Fruit fly (Drosophila melanogaster) whole organism, embryonic: ENCODE measurements around the gene CG12522.
A peak's percentile ranks its signal among the peaks of the same experiment; 100 is the strongest.

Source experiments
- Atf6 ChIP-seq: fragments of 200-800 bp; sonication (Bioruptor generic); IDR thresholded peaks from 2 replicates; pipeline ENCODE4 v1.3.6; 2022; ENCODE audit warnings: missing biosample characterization, missing genetic modification characterization
- Bteb2 ChIP-seq: fragments of 200-800 bp; sonication (Bioruptor generic); optimal IDR thresholded peaks from 2 replicates; lab custom pipeline; 2016; ENCODE audit warnings: missing biosample characterization, missing genetic modification characterization
- CG11504 ChIP-seq: fragments of 200-800 bp; sonication (Bioruptor generic); optimal IDR thresholded peaks from 3 replicates; lab custom pipeline; 2019; ENCODE audit warnings: missing biosample characterization, mild to moderate bottlenecking, missing genetic modification characterization, moderate library complexity
- CG13624 ChIP-seq: fragments of 200-800 bp; sonication (Bioruptor generic); optimal IDR thresholded peaks from 2 replicates; lab custom pipeline; 2016; ENCODE audit warnings: missing biosample characterization, missing genetic modification characterization
- CG14050 ChIP-seq: fragments of 200-800 bp; sonication (Bioruptor generic); IDR thresholded peaks from 3 replicates; pipeline ENCODE4 v1.3.6; 2022; ENCODE audit warnings: missing biosample characterization, missing genetic modification characterization
- CG15269 ChIP-seq: fragments of 200-800 bp; sonication (Bioruptor generic); optimal IDR thresholded peaks from 2 replicates; lab custom pipeline; 2018; ENCODE audit warnings: missing biosample characterization, mild to moderate bottlenecking, missing genetic modification characterization, moderate library complexity
- CG18599 ChIP-seq: fragments of 200-800 bp; sonication (Bioruptor generic); optimal IDR thresholded peaks from 3 replicates; lab custom pipeline; 2017; ENCODE audit warnings: missing biosample characterization, missing genetic modification characterization, mild to moderate bottlenecking, moderate library complexity, missing genetic modification reagents
- CG2116 ChIP-seq: fragments of 200-800 bp; sonication (Bioruptor generic); optimal IDR thresholded peaks from 3 replicates; lab custom pipeline; 2018; ENCODE audit warnings: missing biosample characterization, mild to moderate bottlenecking, missing genetic modification characterization
- CG3065 ChIP-seq: fragments of 200-800 bp; sonication (Bioruptor generic); optimal IDR thresholded peaks from 2 replicates; lab custom pipeline; 2016; ENCODE audit warnings: missing biosample characterization, missing genetic modification characterization
- CG32772 ChIP-seq: fragments of 200-800 bp; sonication (Bioruptor generic); IDR thresholded peaks from 2 replicates; pipeline ENCODE4 v1.3.6; 2022; ENCODE audit warnings: missing biosample characterization, missing genetic modification characterization
- CG3281 ChIP-seq: fragments of 200-800 bp; sonication (Bioruptor generic); optimal IDR thresholded peaks from 3 replicates; lab custom pipeline; 2017; ENCODE audit warnings: missing biosample characterization, mild to moderate bottlenecking, missing genetic modification characterization
- CG4328 ChIP-seq: fragments of 200-800 bp; sonication (Bioruptor generic); optimal IDR thresholded peaks from 3 replicates; lab custom pipeline; 2017; ENCODE audit warnings: missing biosample characterization, missing genetic modification reagents, missing genetic modification characterization
- CG4424 ChIP-seq: fragments of 200-800 bp; sonication (Bioruptor generic); optimal IDR thresholded peaks from 3 replicates; lab custom pipeline; 2016; ENCODE audit warnings: missing biosample characterization, missing genetic modification characterization
- CG6689 ChIP-seq: fragments of 200-800 bp; sonication (Bioruptor generic); IDR thresholded peaks from 2 replicates; pipeline ENCODE4 v1.3.6; 2022; ENCODE audit warnings: missing biosample characterization, missing genetic modification characterization
- CG7839 ChIP-seq: fragments of 200-800 bp; sonication (Bioruptor generic); optimal IDR thresholded peaks from 3 replicates; lab custom pipeline; 2018; ENCODE audit warnings: missing biosample characterization, mild to moderate bottlenecking, missing genetic modification characterization, moderate library complexity
- CG8478 ChIP-seq: fragments of >200 bp; optimal IDR thresholded peaks from 2 replicates; lab custom pipeline; 2018
- CG9727 ChIP-seq: fragments of 200-800 bp; sonication (Bioruptor generic); optimal IDR thresholded peaks from 3 replicates; lab custom pipeline; 2017; ENCODE audit warnings: missing biosample characterization, mild to moderate bottlenecking, missing genetic modification characterization
- CG9876 ChIP-seq: fragments of 200-800 bp; sonication (Bioruptor generic); optimal IDR thresholded peaks from 2 replicates; lab custom pipeline; 2016; ENCODE audit warnings: missing biosample characterization, missing genetic modification characterization
- Fer3 ChIP-seq: fragments of 200-800 bp; sonication (Bioruptor generic); optimal IDR thresholded peaks from 2 replicates; lab custom pipeline; 2018; ENCODE audit warnings: missing biosample characterization, mild to moderate bottlenecking, missing genetic modification characterization, moderate library complexity
- HLHmδ ChIP-seq: fragments of 200-800 bp; sonication (Bioruptor generic); optimal IDR thresholded peaks from 2 replicates; lab custom pipeline; 2018; ENCODE audit warnings: missing biosample characterization, mild to moderate bottlenecking, missing genetic modification characterization, moderate library complexity
- Hand ChIP-seq: fragments of 200-800 bp; sonication (Bioruptor generic); optimal IDR thresholded peaks from 2 replicates; lab custom pipeline; 2017; ENCODE audit warnings: mild to moderate bottlenecking, missing biosample characterization, missing genetic modification reagents, missing genetic modification characterization
- Hr78 ChIP-seq, 2 experiments: fragments of 200-800 bp in 1 of 2; fragments of >200 bp in 1 of 2; sonication (Bioruptor generic) in 1 of 2; optimal IDR thresholded peaks; 2 replicates each; lab custom pipeline; 2017 to 2019; ENCODE audit warnings: missing biosample characterization in 2 of 2, missing genetic modification characterization in 2 of 2, mild to moderate bottlenecking in 1 of 2, moderate library complexity in 1 of 2
- Sin3A ChIP-seq: fragments of >200 bp; optimal IDR thresholded peaks from 2 replicates; lab custom pipeline; 2018
- Six4 ChIP-seq: fragments of 200-800 bp; sonication (Bioruptor generic); optimal IDR thresholded peaks from 2 replicates; lab custom pipeline; 2016; ENCODE audit warnings: missing biosample characterization, missing genetic modification characterization
- Sry-β ChIP-seq: fragments of 200-800 bp; sonication (Bioruptor generic); optimal IDR thresholded peaks from 2 replicates; lab custom pipeline; 2018; ENCODE audit warnings: missing biosample characterization, mild to moderate bottlenecking, missing genetic modification characterization, moderate library complexity
- ab ChIP-seq: fragments of 200-800 bp; sonication (Bioruptor generic); optimal IDR thresholded peaks from 2 replicates; lab custom pipeline; 2016; ENCODE audit warnings: missing biosample characterization, missing genetic modification characterization
- aop ChIP-seq: fragments of 200-800 bp; sonication (Bioruptor generic); IDR thresholded peaks from 2 replicates; pipeline ENCODE4 v1.3.6; 2022; ENCODE audit warnings: missing biosample characterization, missing genetic modification characterization
- cg ChIP-seq: fragments of 200-800 bp; sonication (Bioruptor generic); optimal IDR thresholded peaks from 3 replicates; lab custom pipeline; 2019; ENCODE audit warnings: missing biosample characterization, mild to moderate bottlenecking, missing genetic modification characterization, moderate library complexity
- chn ChIP-seq: fragments of 200-800 bp; sonication (Bioruptor generic); optimal IDR thresholded peaks from 2 replicates; lab custom pipeline; 2016; ENCODE audit warnings: missing biosample characterization, missing genetic modification characterization
- ci ChIP-seq: fragments of 200-800 bp; sonication (Bioruptor generic); IDR thresholded peaks from 3 replicates; pipeline ENCODE4 v1.3.6; 2022; ENCODE audit warnings: missing biosample characterization, missing genetic modification characterization
- corto ChIP-seq: fragments of 200-800 bp; sonication (Bioruptor generic); optimal IDR thresholded peaks from 2 replicates; lab custom pipeline; 2016; ENCODE audit warnings: missing biosample characterization, mild to moderate bottlenecking, missing genetic modification characterization, moderate library complexity
- dysf ChIP-seq: fragments of 200-800 bp; sonication (Bioruptor generic); IDR thresholded peaks from 3 replicates; pipeline ENCODE4 v1.3.6; 2022; ENCODE audit warnings: missing biosample characterization, missing genetic modification characterization
- eyg ChIP-seq: fragments of 200-800 bp; sonication (Bioruptor generic); optimal IDR thresholded peaks from 3 replicates; lab custom pipeline; 2016; ENCODE audit warnings: missing biosample characterization, missing genetic modification characterization
- insv ChIP-seq, 2 experiments: fragments of 200-800 bp; sonication (Bioruptor generic); optimal IDR thresholded peaks; 3 replicates each; lab custom pipeline; 2016 to 2018; ENCODE audit warnings: missing biosample characterization in 2 of 2, missing genetic modification characterization in 2 of 2
- jing ChIP-seq: fragments of 200-800 bp; sonication (Bioruptor generic); optimal IDR thresholded peaks from 2 replicates; lab custom pipeline; 2018; ENCODE audit warnings: missing biosample characterization, mild to moderate bottlenecking, missing genetic modification characterization
- kni ChIP-seq: fragments of 200-800 bp; sonication (Bioruptor generic); optimal IDR thresholded peaks from 3 replicates; lab custom pipeline; 2017; ENCODE audit warnings: mild to moderate bottlenecking, missing biosample characterization, missing genetic modification reagents, missing genetic modification characterization
- knrl ChIP-seq: fragments of 200-800 bp; sonication (Bioruptor generic); IDR thresholded peaks from 3 replicates; pipeline ENCODE4 v1.3.6; 2022; ENCODE audit warnings: missing biosample characterization, missing genetic modification characterization; ENCODE audit not compliant: partially characterized antibody
- lbe ChIP-seq: fragments of 200-800 bp; sonication (Bioruptor generic); optimal IDR thresholded peaks from 2 replicates; lab custom pipeline; 2016; ENCODE audit warnings: missing biosample characterization, mild to moderate bottlenecking, missing genetic modification characterization
- lmd ChIP-seq: fragments of 200-800 bp; sonication (Bioruptor generic); IDR thresholded peaks from 2 replicates; pipeline ENCODE4 v1.3.6; 2022; ENCODE audit warnings: missing biosample characterization, missing genetic modification characterization
- nerfin-1 ChIP-seq: fragments of 200-800 bp; sonication (Bioruptor generic); optimal IDR thresholded peaks from 3 replicates; lab custom pipeline; 2019; ENCODE audit warnings: missing biosample characterization, mild to moderate bottlenecking, missing genetic modification characterization, moderate library complexity
- nmo ChIP-seq: fragments of 200-800 bp; sonication (Bioruptor generic); optimal IDR thresholded peaks from 2 replicates; lab custom pipeline; 2018; ENCODE audit warnings: missing biosample characterization, mild to moderate bottlenecking, missing genetic modification characterization, moderate library complexity
- odd ChIP-seq: fragments of 200-800 bp; sonication (Bioruptor generic); optimal IDR thresholded peaks from 2 replicates; lab custom pipeline; 2017; ENCODE audit warnings: missing biosample characterization, mild to moderate bottlenecking, missing genetic modification characterization
- sc ChIP-seq, 3 experiments: fragments of >200 bp in 2 of 3; fragments of 200-800 bp in 1 of 3; sonication (Bioruptor generic) in 1 of 3; optimal IDR thresholded peaks; 2 replicates in 2 of 3; 3 replicates in 1 of 3; lab custom pipeline; 2017; ENCODE audit warnings: mild to moderate bottlenecking in 1 of 3, missing biosample characterization in 1 of 3, missing genetic modification characterization in 1 of 3, missing genetic modification reagents in 1 of 3
- scrt ChIP-seq: fragments of 200-800 bp; sonication (Bioruptor generic); optimal IDR thresholded peaks from 2 replicates; lab custom pipeline; 2018; ENCODE audit warnings: missing biosample characterization, mild to moderate bottlenecking, missing genetic modification characterization, moderate library complexity
- sim ChIP-seq: fragments of 200-800 bp; sonication (Bioruptor generic); IDR thresholded peaks from 2 replicates; pipeline ENCODE4 v1.3.6; 2022; ENCODE audit warnings: missing biosample characterization, missing genetic modification characterization
- vfl ChIP-seq: fragments of 200-800 bp; sonication (Bioruptor generic); optimal IDR thresholded peaks from 2 replicates; lab custom pipeline; 2016; ENCODE audit warnings: missing biosample characterization, missing genetic modification characterization
- yki ChIP-seq: fragments of >200 bp; optimal IDR thresholded peaks from 3 replicates; lab custom pipeline; 2018
- zen ChIP-seq: fragments of 200-800 bp; sonication (Bioruptor generic); optimal IDR thresholded peaks from 3 replicates; lab custom pipeline; 2018; ENCODE audit warnings: missing biosample characterization, mild to moderate bottlenecking, missing genetic modification characterization, moderate library complexity
- zen2 ChIP-seq: fragments of 200-800 bp; sonication (Bioruptor generic); IDR thresholded peaks from 3 replicates; pipeline ENCODE4 v1.3.6; 2022; ENCODE audit warnings: missing biosample characterization, missing genetic modification characterization; ENCODE audit not compliant: partially characterized antibody

CG12522 gene

dm6 chr3L:11097982-11098663 is 9.9 kb upstream of the CG12522 start, which contains the start of the genes Irbp18 and APP-BP1 (continued):
- TF ChIP-seq CG11504, result peak; percentile 92
- peak; percentile 87 for TF ChIP-seq nerfin-1 (tag; lab: Kevin White, UChicago)
- peak; percentile 96 for TF ChIP-seq nmo
- no peak for TF ChIP-seq zen2
- peak; percentile 88 for TF ChIP-seq CG2116 (GFP tag; lab: Kevin White, UChicago)
- TF ChIP-seq eyg (GFP tag; lab: Kevin White, UChicago), result peak; percentile 79
- peak; percentile 86 for TF ChIP-seq lmd (GFP tag; lab: Robert Waterston, UW)
- TF ChIP-seq CG13624 (GFP tag; lab: Kevin White, UChicago), result peak; percentile 95
- TF ChIP-seq sim, result peak; percentile 68; the same call in 1 of the 2 replicates
- TF ChIP-seq CG4328 (GFP tag; lab: Kevin White, UChicago), result peak; percentile 91
- TF ChIP-seq chn (GFP tag; lab: Kevin White, UChicago), result peak; percentile 96
- peak; percentile 22 for TF ChIP-seq cg (GFP tag; lab: Kevin White, UChicago)
- peak; percentile 84 for TF ChIP-seq CG9876 (GFP tag; lab: Kevin White, UChicago)
- TF ChIP-seq zen, result peak; percentile 85
- peak; percentile 86 for TF ChIP-seq CG32772 (GFP tag; lab: Robert Waterston, UW)
- TF ChIP-seq Bteb2 (GFP tag; lab: Kevin White, UChicago), result peak; percentile 94
- peak; percentile 95 for TF ChIP-seq CG3281 (GFP tag; lab: Kevin White, UChicago)
- TF ChIP-seq CG3065, result peak; percentile 84
- TF ChIP-seq CG18599 (GFP tag; lab: Kevin White, UChicago), result peak; percentile 95
- TF ChIP-seq Fer3 (tag; lab: Kevin White, UChicago), result peak; percentile 90
- peak; percentile 37 for TF ChIP-seq Sry-β
- peak; percentile 91 for TF ChIP-seq scrt (GFP tag; lab: Kevin White, UChicago)
- no peak for TF ChIP-seq knrl
- TF ChIP-seq HLHmδ, result no peak
- TF ChIP-seq Hand (GFP tag; lab: Kevin White, UChicago), result peak; percentile 84
- no peak for TF ChIP-seq sc (optimal IDR thresholded peaks at IDR 0.05; lab: Kevin White, UChicago)
- peak; percentile 90 for TF ChIP-seq sc (GFP tag; optimal IDR thresholded peaks at IDR 0.05; lab: Kevin White, UChicago)
- TF ChIP-seq CG15269, result peak; percentile 93
- peak; percentile 93 for TF ChIP-seq vfl
- peak; percentile 96 for TF ChIP-seq CG9727 (GFP tag; lab: Kevin White, UChicago)
- TF ChIP-seq CG14050 (GFP tag; lab: Robert Waterston, UW), result peak; percentile 74
- TF ChIP-seq yki (lab: Kevin White, UChicago), result no peak
- TF ChIP-seq odd, result peak; percentile 85
- TF ChIP-seq ci, result peak; percentile 84
- TF ChIP-seq CG6689 (GFP tag; lab: Robert Waterston, UW), result peak; percentile 91
- TF ChIP-seq kni (GFP tag; lab: Kevin White, UChicago), result peak; percentile 78
- TF ChIP-seq Six4 (GFP tag; lab: Kevin White, UChicago), result peak; percentile 94
- peak; percentile 87 for TF ChIP-seq Sin3A (lab: Kevin White, UChicago)
- TF ChIP-seq lbe (GFP tag; lab: Kevin White, UChicago), result peak; percentile 92
- TF ChIP-seq Hr78 (GFP tag; optimal IDR thresholded peaks at IDR 0.05; lab: Kevin White, UChicago), result peak in 1 of 2 experiments; percentile 54
- peak; percentile 76 for TF ChIP-seq ab (GFP tag; lab: Kevin White, UChicago)
- peak in 1 of 2 experiments; percentile 74 for TF ChIP-seq insv (GFP tag; optimal IDR thresholded peaks at IDR 0.05; lab: Kevin White, UChicago)
- peak; percentile 88 for TF ChIP-seq dysf (GFP tag; lab: Robert Waterston, UW)
- peak; percentile 94 for TF ChIP-seq CG7839 (tag; lab: Kevin White, UChicago)
- peak; percentile 53; the same call in 1 of the 2 replicates for TF ChIP-seq aop (GFP tag; lab: Robert Waterston, UW)
- TF ChIP-seq corto, result peak; percentile 76
- TF ChIP-seq Atf6 (GFP tag; lab: Robert Waterston, UW), result peak; percentile 89
- TF ChIP-seq CG4424 (GFP tag; lab: Kevin White, UChicago), result peak; percentile 96
- TF ChIP-seq CG8478, result no peak
- peak; percentile 92 for TF ChIP-seq jing (GFP tag; lab: Kevin White, UChicago)
